Worm (Caenorhabditis elegans) whole organism, L3 larva: ENCODE measurements around the gene rps-14.

Experiments
- ama-1 ChIP-seq: fragments of 150-350 bp; optimal IDR thresholded peaks from 2 replicates; lab custom pipeline; 2018
- pha-4 ChIP-seq: fragments of 150-350 bp; optimal IDR thresholded peaks from 2 replicates; lab custom pipeline; 2014; ENCODE audit warnings: missing biosample characterization, missing genetic modification reagents, missing genetic modification characterization
- snpc-4 ChIP-seq: fragments of 150-350 bp; optimal IDR thresholded peaks from 2 replicates; lab custom pipeline; 2014; ENCODE audit warnings: missing biosample characterization, missing genetic modification characterization
- unc-62 ChIP-seq: fragments of 150-350 bp; sonication (generic microtip); optimal IDR thresholded peaks from 4 replicates; lab custom pipeline; 2014; ENCODE audit warnings: missing biosample characterization, missing genetic modification reagents, missing genetic modification characterization

DNA sequence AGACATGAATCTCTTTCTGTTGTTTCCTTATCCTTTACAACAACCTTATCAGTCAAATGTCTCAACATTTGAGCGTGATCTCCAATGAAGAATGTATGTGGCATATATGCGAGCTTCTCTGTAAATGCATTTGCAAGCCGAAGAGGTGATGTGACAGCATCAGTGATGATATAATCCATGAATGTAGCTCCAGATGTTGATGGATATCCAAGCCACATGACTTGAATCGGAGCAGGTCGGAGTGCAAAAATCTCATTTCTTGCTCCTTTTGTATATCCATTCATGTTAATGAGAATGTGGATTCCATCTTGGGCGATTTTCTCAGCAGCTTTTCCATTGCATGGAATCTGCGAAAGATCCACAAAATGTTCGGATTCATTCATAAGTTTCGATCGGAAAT, 31.2 kb downstream of the rps-14 start:
- TF ChIP-seq pha-4 (tag; lab: Kevin White, UChicago), result no peak
- no peak for TF ChIP-seq ama-1 (lab: Kevin White, UChicago)
- TF ChIP-seq unc-62, result no peak
- TF ChIP-seq snpc-4 (tag; lab: Kevin White, UChicago), result no peak
